Fruit fly (Drosophila melanogaster) whole organism, embryonic: ENCODE results near the gene CG42366.

Experiments used
- Aef1 ChIP-seq: fragments of 200-800 bp; sonication (Bioruptor generic); IDR thresholded peaks from 3 replicates; pipeline ENCODE4 v1.3.6; 2022; ENCODE audit warnings: missing biosample characterization, missing genetic modification characterization
- Atf6 ChIP-seq: fragments of 200-800 bp; sonication (Bioruptor generic); IDR thresholded peaks from 2 replicates; pipeline ENCODE4 v1.3.6; 2022; ENCODE audit warnings: missing biosample characterization, missing genetic modification characterization
- B-H2 ChIP-seq: fragments of 200-800 bp; sonication (Bioruptor generic); optimal IDR thresholded peaks from 2 replicates; lab custom pipeline; 2018; ENCODE audit warnings: missing biosample characterization, mild to moderate bottlenecking, missing genetic modification characterization
- Bteb2 ChIP-seq: fragments of 200-800 bp; sonication (Bioruptor generic); optimal IDR thresholded peaks from 2 replicates; lab custom pipeline; 2016; ENCODE audit warnings: missing biosample characterization, missing genetic modification characterization
- CG10431 ChIP-seq: fragments of 200-800 bp; sonication (Bioruptor generic); optimal IDR thresholded peaks from 3 replicates; lab custom pipeline; 2018; ENCODE audit warnings: missing biosample characterization, mild to moderate bottlenecking, missing genetic modification characterization
- CG10543 ChIP-seq: fragments of 200-800 bp; sonication (Bioruptor generic); optimal IDR thresholded peaks from 3 replicates; lab custom pipeline; 2017; ENCODE audit warnings: missing biosample characterization, mild to moderate bottlenecking, missing genetic modification characterization, moderate library complexity
- CG10654 ChIP-seq: fragments of 200-800 bp; sonication (Bioruptor generic); optimal IDR thresholded peaks from 2 replicates; lab custom pipeline; 2016; ENCODE audit warnings: missing biosample characterization, missing genetic modification characterization
- CG10959 ChIP-seq: fragments of 200-800 bp; sonication (Bioruptor generic); IDR thresholded peaks from 2 replicates; pipeline ENCODE4 v1.3.6; 2022; ENCODE audit warnings: missing biosample characterization, missing genetic modification characterization
- CG12299 ChIP-seq: fragments of 200-800 bp; sonication (Bioruptor generic); optimal IDR thresholded peaks from 2 replicates; lab custom pipeline; 2018; ENCODE audit warnings: missing biosample characterization, mild to moderate bottlenecking, missing genetic modification characterization
- CG15011 ChIP-seq: fragments of 200-800 bp; sonication (Bioruptor generic); optimal IDR thresholded peaks from 3 replicates; lab custom pipeline; 2018; ENCODE audit warnings: missing biosample characterization, mild to moderate bottlenecking, missing genetic modification characterization
- CG1529 ChIP-seq: fragments of 200-800 bp; sonication (Bioruptor generic); optimal IDR thresholded peaks from 3 replicates; lab custom pipeline; 2018; ENCODE audit warnings: missing biosample characterization, missing genetic modification characterization
- CG15479 ChIP-seq: fragments of 200-800 bp; sonication (Bioruptor generic); optimal IDR thresholded peaks from 3 replicates; lab custom pipeline; 2019; ENCODE audit warnings: missing biosample characterization, mild to moderate bottlenecking, missing genetic modification characterization, moderate library complexity
- CG1603 ChIP-seq: fragments of 200-800 bp; sonication (Bioruptor generic); optimal IDR thresholded peaks from 2 replicates; lab custom pipeline; 2019; ENCODE audit warnings: missing biosample characterization, mild to moderate bottlenecking, missing genetic modification characterization, moderate library complexity
- CG17359 ChIP-seq: fragments of 200-800 bp; sonication (Bioruptor generic); optimal IDR thresholded peaks from 3 replicates; lab custom pipeline; 2018; ENCODE audit warnings: missing biosample characterization, mild to moderate bottlenecking, missing genetic modification characterization, moderate library complexity
- CG18011 ChIP-seq: fragments of 200-800 bp; sonication (Bioruptor generic); optimal IDR thresholded peaks from 2 replicates; lab custom pipeline; 2017; ENCODE audit warnings: missing biosample characterization, missing genetic modification characterization, mild to moderate bottlenecking, moderate library complexity, missing genotype
- CG32772 ChIP-seq: fragments of 200-800 bp; sonication (Bioruptor generic); IDR thresholded peaks from 2 replicates; pipeline ENCODE4 v1.3.6; 2022; ENCODE audit warnings: missing biosample characterization, missing genetic modification characterization
- CG34422 ChIP-seq: fragments of 200-800 bp; sonication (Bioruptor generic); IDR thresholded peaks from 3 replicates; pipeline ENCODE4 v1.3.6; 2022; ENCODE audit warnings: missing biosample characterization, missing genetic modification characterization
- CG42726 ChIP-seq: fragments of 200-800 bp; sonication (Bioruptor generic); IDR thresholded peaks from 2 replicates; pipeline ENCODE4 v1.3.6; 2022; ENCODE audit warnings: missing biosample characterization, missing genetic modification characterization; ENCODE audit not compliant: partially characterized antibody
- CG4820 ChIP-seq: fragments of 200-800 bp; sonication (Bioruptor generic); optimal IDR thresholded peaks from 3 replicates; lab custom pipeline; 2016; ENCODE audit warnings: missing biosample characterization, missing genetic modification characterization
- CG6175 ChIP-seq: fragments of 200-800 bp; sonication (Bioruptor generic); IDR thresholded peaks from 3 replicates; pipeline ENCODE4 v1.3.6; 2022; ENCODE audit warnings: missing biosample characterization, missing genetic modification characterization
- CG6654 ChIP-seq: fragments of 200-800 bp; sonication (Bioruptor generic); optimal IDR thresholded peaks from 2 replicates; lab custom pipeline; 2017; ENCODE audit warnings: missing biosample characterization, mild to moderate bottlenecking, missing genetic modification characterization
- CG7928 ChIP-seq: fragments of 200-800 bp; sonication (Bioruptor generic); optimal IDR thresholded peaks from 2 replicates; lab custom pipeline; 2017; ENCODE audit warnings: missing biosample characterization, mild to moderate bottlenecking, missing genetic modification characterization
- CG9215 ChIP-seq: fragments of 200-800 bp; sonication (Bioruptor generic); IDR thresholded peaks from 2 replicates; pipeline ENCODE4 v1.3.6; 2022; ENCODE audit warnings: missing biosample characterization, missing genetic modification characterization
- CoRest ChIP-seq: fragments of 200-800 bp; sonication (Bioruptor generic); optimal IDR thresholded peaks from 3 replicates; lab custom pipeline; 2018; ENCODE audit warnings: missing biosample characterization, mild to moderate bottlenecking, missing genetic modification characterization, moderate library complexity
- Dad ChIP-seq: fragments of 200-800 bp; sonication (Bioruptor generic); optimal IDR thresholded peaks from 3 replicates; lab custom pipeline; 2016; ENCODE audit warnings: missing biosample characterization, missing genetic modification characterization
- HLH4C ChIP-seq: fragments of 200-800 bp; sonication (Bioruptor generic); IDR thresholded peaks from 3 replicates; pipeline ENCODE4 v1.3.6; 2022; ENCODE audit warnings: missing biosample characterization, missing genetic modification characterization; ENCODE audit not compliant: partially characterized antibody
- HLH54F ChIP-seq: fragments of 200-800 bp; sonication (Bioruptor generic); optimal IDR thresholded peaks from 3 replicates; lab custom pipeline; 2016; ENCODE audit warnings: missing biosample characterization, missing genetic modification characterization
- Hr51 ChIP-seq, 2 experiments: fragments of 200-800 bp; sonication (Bioruptor generic); optimal IDR thresholded peaks; 2 replicates in 1 of 2; 3 replicates in 1 of 2; lab custom pipeline; 2016 to 2018; ENCODE audit warnings: missing biosample characterization in 2 of 2, missing genetic modification characterization in 2 of 2, mild to moderate bottlenecking in 1 of 2, moderate library complexity in 1 of 2
- MESR4 ChIP-seq: fragments of 200-800 bp; sonication (Bioruptor generic); optimal IDR thresholded peaks from 2 replicates; lab custom pipeline; 2018; ENCODE audit warnings: missing biosample characterization, mild to moderate bottlenecking, missing genetic modification characterization, moderate library complexity
- NC2α ChIP-seq: fragments of 200-800 bp; sonication (Bioruptor generic); optimal IDR thresholded peaks from 2 replicates; lab custom pipeline; 2016; ENCODE audit warnings: missing biosample characterization, missing genetic modification characterization
- Opbp ChIP-seq: fragments of 200-800 bp; sonication (Bioruptor generic); IDR thresholded peaks from 3 replicates; pipeline ENCODE4 v1.3.6; 2022; ENCODE audit warnings: missing biosample characterization, missing genetic modification characterization; ENCODE audit not compliant: partially characterized antibody
- Pdp1 ChIP-seq, 2 experiments: fragments of 200-800 bp; sonication (Bioruptor generic); optimal IDR thresholded peaks; 3 replicates each; lab custom pipeline; 2016; ENCODE audit warnings: missing biosample characterization in 2 of 2, missing genetic modification characterization in 2 of 2, mild to moderate bottlenecking in 1 of 2, moderate library complexity in 1 of 2
- Sox100B ChIP-seq: fragments of 200-800 bp; sonication (Bioruptor generic); optimal IDR thresholded peaks from 3 replicates; lab custom pipeline; 2018; ENCODE audit warnings: missing biosample characterization, mild to moderate bottlenecking, missing genetic modification characterization
- cato ChIP-seq: fragments of 200-800 bp; sonication (Bioruptor generic); optimal IDR thresholded peaks from 2 replicates; lab custom pipeline; 2016; ENCODE audit warnings: missing biosample characterization, missing genetic modification characterization, borderline replicate concordance
- chif ChIP-seq, 2 experiments: fragments of 200-800 bp; sonication (Bioruptor generic); optimal IDR thresholded peaks; 3 replicates each; lab custom pipeline; 2016; ENCODE audit warnings: missing biosample characterization in 2 of 2, missing genetic modification characterization in 2 of 2
- dmrt11E ChIP-seq: fragments of 200-800 bp; sonication (Bioruptor generic); optimal IDR thresholded peaks from 3 replicates; lab custom pipeline; 2018; ENCODE audit warnings: missing biosample characterization, mild to moderate bottlenecking, missing genetic modification characterization, moderate library complexity
- eyg ChIP-seq: fragments of 200-800 bp; sonication (Bioruptor generic); optimal IDR thresholded peaks from 3 replicates; lab custom pipeline; 2016; ENCODE audit warnings: missing biosample characterization, missing genetic modification characterization
- fru ChIP-seq: fragments of >200 bp; optimal IDR thresholded peaks from 2 replicates; lab custom pipeline; 2017
- gcm2 ChIP-seq: fragments of 200-800 bp; sonication (Bioruptor generic); optimal IDR thresholded peaks from 2 replicates; lab custom pipeline; 2016; ENCODE audit warnings: missing biosample characterization, missing genetic modification characterization
- grn ChIP-seq: fragments of 200-800 bp; sonication (Bioruptor generic); optimal IDR thresholded peaks from 3 replicates; lab custom pipeline; 2017; ENCODE audit warnings: missing biosample characterization, missing genetic modification characterization
- hth ChIP-seq: fragments of >200 bp; optimal IDR thresholded peaks from 2 replicates; lab custom pipeline; 2017; ENCODE audit warnings: inconsistent platforms
- jumu ChIP-seq: fragments of 200-800 bp; sonication (Bioruptor generic); optimal IDR thresholded peaks from 3 replicates; lab custom pipeline; 2016; ENCODE audit warnings: missing biosample characterization, missing genetic modification characterization
- mirr ChIP-seq: fragments of 200-800 bp; sonication (Bioruptor generic); optimal IDR thresholded peaks from 3 replicates; lab custom pipeline; 2018; ENCODE audit warnings: missing biosample characterization, mild to moderate bottlenecking, missing genetic modification characterization
- mld ChIP-seq: fragments of 200-800 bp; sonication (Bioruptor generic); IDR thresholded peaks from 3 replicates; pipeline ENCODE4 v1.3.6; 2022; ENCODE audit warnings: missing biosample characterization, missing genetic modification characterization; ENCODE audit not compliant: partially characterized antibody
- nerfin-2 ChIP-seq: fragments of 200-800 bp; sonication (Bioruptor generic); IDR thresholded peaks from 2 replicates; pipeline ENCODE4 v1.3.6; 2022; ENCODE audit warnings: missing biosample characterization, missing genetic modification characterization; ENCODE audit not compliant: partially characterized antibody
- pb ChIP-seq: fragments of 200-800 bp; sonication (Bioruptor generic); optimal IDR thresholded peaks from 3 replicates; lab custom pipeline; 2016; ENCODE audit warnings: missing biosample characterization, missing genetic modification characterization
- pnt ChIP-seq: fragments of 200-800 bp; sonication (Bioruptor generic); optimal IDR thresholded peaks from 3 replicates; lab custom pipeline; 2016; ENCODE audit warnings: missing biosample characterization, missing genetic modification characterization
- pros ChIP-seq: fragments of 200-800 bp; sonication (Bioruptor generic); optimal IDR thresholded peaks from 3 replicates; lab custom pipeline; 2019; ENCODE audit warnings: missing biosample characterization, mild to moderate bottlenecking, missing genetic modification characterization, moderate library complexity
- sisA ChIP-seq: fragments of 200-800 bp; sonication (Bioruptor generic); IDR thresholded peaks from 2 replicates; pipeline ENCODE4 v1.3.6; 2022; ENCODE audit warnings: missing biosample characterization, missing genetic modification characterization
- slou ChIP-seq: fragments of 200-800 bp; sonication (Bioruptor generic); optimal IDR thresholded peaks from 3 replicates; lab custom pipeline; 2016; ENCODE audit warnings: missing biosample characterization, missing genetic modification characterization
- zen2 ChIP-seq: fragments of 200-800 bp; sonication (Bioruptor generic); IDR thresholded peaks from 3 replicates; pipeline ENCODE4 v1.3.6; 2022; ENCODE audit warnings: missing biosample characterization, missing genetic modification characterization; ENCODE audit not compliant: partially characterized antibody

The CG42366 gene

DNA sequence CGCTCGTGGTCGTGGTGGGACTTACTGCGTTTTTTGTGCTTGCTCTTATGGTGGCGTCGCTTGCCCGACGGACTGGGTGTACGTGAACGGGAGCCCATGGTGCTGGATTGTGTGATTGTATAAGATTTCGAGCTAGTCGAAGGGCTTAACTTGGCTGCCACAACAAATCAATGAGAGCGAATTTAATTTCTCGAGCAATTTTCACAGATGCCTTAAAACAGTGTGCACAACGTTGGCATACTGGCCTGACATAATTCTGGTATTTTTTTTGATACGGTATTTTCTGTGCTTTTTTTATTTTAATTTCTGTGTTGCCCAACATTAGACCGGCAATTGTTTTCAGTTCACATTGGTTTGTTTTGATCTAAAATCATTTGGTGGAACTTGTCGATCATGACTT is 12.9 kb downstream of the CG42366 start, which contains the start of gene Arglu1 (continued):
- no peak for TF ChIP-seq CG10431
- TF ChIP-seq HLH4C = no peak
- no peak for TF ChIP-seq CG10543
- TF ChIP-seq Pdp1 (GFP tag; optimal IDR thresholded peaks at IDR 0.05; lab: Kevin White, UChicago) = peak in 1 of 2 experiments; percentile 81
- no peak for TF ChIP-seq sisA (GFP tag; lab: Robert Waterston, UW)
- no peak for TF ChIP-seq CG15011 (GFP tag; lab: Kevin White, UChicago)
- TF ChIP-seq CG1603 (tag; lab: Kevin White, UChicago) = no peak
- no peak for TF ChIP-seq gcm2 (GFP tag; lab: Kevin White, UChicago)
- no peak for TF ChIP-seq grn (GFP tag; lab: Kevin White, UChicago)
- peak; percentile 26 for TF ChIP-seq jumu (GFP tag; lab: Kevin White, UChicago)
- no peak for TF ChIP-seq dmrt11E (tag; lab: Kevin White, UChicago)
- TF ChIP-seq CG7928 (GFP tag; lab: Kevin White, UChicago) = no peak
- no peak for TF ChIP-seq CG1529 (GFP tag; lab: Kevin White, UChicago)
- TF ChIP-seq Bteb2 = no peak
- TF ChIP-seq eyg = peak; percentile 25
- peak; percentile 77 for TF ChIP-seq CG32772 (GFP tag; lab: Robert Waterston, UW)
- no peak for TF ChIP-seq Atf6
- no peak for TF ChIP-seq mirr (GFP tag; lab: Kevin White, UChicago)
- TF ChIP-seq CG6654 (GFP tag; lab: Kevin White, UChicago) = no peak
- TF ChIP-seq CG4820 (GFP tag; lab: Kevin White, UChicago) = no peak
- TF ChIP-seq HLH54F = no peak
- no peak for TF ChIP-seq cato
- peak; percentile 5 for TF ChIP-seq Dad (GFP tag; lab: Kevin White, UChicago)
- TF ChIP-seq fru (lab: Kevin White, UChicago) = no peak
- TF ChIP-seq CG10654 = no peak
- TF ChIP-seq NC2α (GFP tag; lab: Kevin White, UChicago) = no peak
- no peak for TF ChIP-seq hth (lab: Kevin White, UChicago)
- no peak for TF ChIP-seq CG12299
- peak; percentile 14 for TF ChIP-seq CG18011
- TF ChIP-seq Aef1 (GFP tag; lab: Robert Waterston, UW) = no peak
- no peak for TF ChIP-seq pb
- no peak for TF ChIP-seq CG42726 (GFP tag; lab: Robert Waterston, UW)
- TF ChIP-seq CG34422 (GFP tag; lab: Robert Waterston, UW) = peak; percentile 64; the same call in 1 of the 3 replicates
- TF ChIP-seq CG15479 (GFP tag; lab: Kevin White, UChicago) = no peak
- no peak for TF ChIP-seq CG17359
- 0 out of 3 replicates have a peak, but pooled peaks have one; percentile 23 for TF ChIP-seq zen2
- no peak for TF ChIP-seq Sox100B (GFP tag; lab: Kevin White, UChicago)
- TF ChIP-seq Hr51 (GFP tag; optimal IDR thresholded peaks at IDR 0.05; lab: Kevin White, UChicago) = peak in 1 of 2 experiments; percentile 6
- TF ChIP-seq CoRest = no peak
- TF ChIP-seq CG9215 = no peak
- no peak for TF ChIP-seq mld
- no peak for TF ChIP-seq chif (GFP tag; optimal IDR thresholded peaks at IDR 0.05; lab: Kevin White, UChicago)
- no peak for TF ChIP-seq pros (GFP tag; lab: Kevin White, UChicago)
- no peak for TF ChIP-seq pnt (GFP tag; lab: Kevin White, UChicago)
- peak; percentile 85 for TF ChIP-seq MESR4 (GFP tag; lab: Kevin White, UChicago)
- TF ChIP-seq slou = no peak
- no peak for TF ChIP-seq CG10959 (GFP tag; lab: Robert Waterston, UW)
- TF ChIP-seq B-H2 = no peak
- TF ChIP-seq CG6175 (GFP tag; lab: Robert Waterston, UW) = no peak
- no peak for TF ChIP-seq Opbp (GFP tag; lab: Robert Waterston, UW)
- no peak for TF ChIP-seq nerfin-2 (GFP tag; lab: Robert Waterston, UW)
